Worm (Caenorhabditis elegans): ENCODE measurements around the gene F47D2.11.

The F47D2.11 gene

ce11 chrV:4261385-4261784 lies 34.4 kb downstream of the F47D2.11 start:
- no peak for TF ChIP-seq ztf-18 (tag; optimal IDR thresholded peaks at IDR 0.05)
- TF ChIP-seq nhr-90 (tag; optimal IDR thresholded peaks at IDR 0.05) = no peak
- no peak for TF ChIP-seq atf-7 (tag; optimal IDR thresholded peaks at IDR 0.05)
- no peak for TF ChIP-seq athp-1 (tag; optimal IDR thresholded peaks at IDR 0.05)
- TF ChIP-seq snpc-1.1 (tag; optimal IDR thresholded peaks at IDR 0.05; ENCODE audit: insufficient read depth) = no peak
- TF ChIP-seq K11D2.4 (GFP tag; IDR thresholded peaks at IDR 0.05) = no peak
- no peak for TF ChIP-seq lin-35 (GFP tag; optimal IDR thresholded peaks at IDR 0.05)
- no peak for TF ChIP-seq akir-1 (GFP tag; optimal IDR thresholded peaks at IDR 0.05)
- no peak for TF ChIP-seq madf-3 (GFP tag; IDR thresholded peaks at IDR 0.05)
- no peak for TF ChIP-seq chd-7 (tag; optimal IDR thresholded peaks at IDR 0.05)
- TF ChIP-seq lir-1 (GFP tag; conservative IDR thresholded peaks at IDR 0.05) = no peak
- TF ChIP-seq hmg-20 (GFP tag; IDR thresholded peaks at IDR 0.05) = no peak
- no peak for TF ChIP-seq him-1 (tag; optimal IDR thresholded peaks at IDR 0.05)
- TF ChIP-seq ets-4 (GFP tag; optimal IDR thresholded peaks at IDR 0.05) = no peak

- TF ChIP-seq gei-17 (GFP tag; optimal IDR thresholded peaks at IDR 0.05) = no peak
- no peak for TF ChIP-seq lin-26 (GFP tag; IDR thresholded peaks at IDR 0.05)
- no peak for TF ChIP-seq atf-7 (tag; optimal IDR thresholded peaks at IDR 0.05)
- no peak for TF ChIP-seq nhr-80 (tag; optimal IDR thresholded peaks at IDR 0.05)
- TF ChIP-seq D2030.7 (GFP tag; IDR thresholded peaks at IDR 0.05) = no peak
- TF ChIP-seq akir-1 (GFP tag; optimal IDR thresholded peaks at IDR 0.05) = no peak
- no peak for TF ChIP-seq athp-1 (tag; optimal IDR thresholded peaks at IDR 0.05)
- TF ChIP-seq ztf-28 (GFP tag; IDR thresholded peaks at IDR 0.05) = no peak
- no peak for TF ChIP-seq B0261.1 (tag; optimal IDR thresholded peaks at IDR 0.05)
- TF ChIP-seq hsf-1 (GFP tag; IDR thresholded peaks at IDR 0.05) = no peak
- no peak for TF ChIP-seq cebp-2 (GFP tag; IDR thresholded peaks at IDR 0.05)
- TF ChIP-seq tlf-1 (GFP tag; optimal IDR thresholded peaks at IDR 0.05) = no peak
- TF ChIP-seq fkh-3 (tag; optimal IDR thresholded peaks at IDR 0.05) = no peak
- TF ChIP-seq B0019.2 (GFP tag; conservative IDR thresholded peaks at IDR 0.05) = no peak
- no peak for TF ChIP-seq zfh-2 (GFP tag; conservative IDR thresholded peaks at IDR 0.05)
- no peak for TF ChIP-seq hlh-12 (tag; optimal IDR thresholded peaks at IDR 0.05)
- TF ChIP-seq nhr-179 (tag; optimal IDR thresholded peaks at IDR 0.05) = no peak
- no peak for TF ChIP-seq hmg-1.2 (GFP tag; IDR thresholded peaks at IDR 0.05)
These were observed 35.7 kb downstream of the F47D2.11 start, which contains the start of gene srt-3 for ce11 chrV:4260090-4260489. TSS of gene srt-3 (minus strand) at chrV:4260190.

ce11 chrV:4256474-4256873 lies 39.3 kb downstream of the F47D2.11 start, which contains the start of gene srt-14:
TSS of gene srt-14 (minus strand) at chrV:4256574.
- no peak for TF ChIP-seq lsl-1 (GFP tag; optimal IDR thresholded peaks at IDR 0.05)
- no peak for TF ChIP-seq mes-4 (tag; optimal IDR thresholded peaks at IDR 0.05)
- no peak for TF ChIP-seq let-607 (tag; optimal IDR thresholded peaks at IDR 0.05)
- no peak for TF ChIP-seq F10E7.11 (tag; optimal IDR thresholded peaks at IDR 0.05)
- TF ChIP-seq B0035.1 (tag; optimal IDR thresholded peaks at IDR 0.05) = no peak
- no peak for TF ChIP-seq lin-35 (GFP tag; optimal IDR thresholded peaks at IDR 0.05)

ce11 chrV:4250047-4250446 lies 45.8 kb downstream of the F47D2.11 start, which contains the start of gene srt-13:
TSS of gene srt-13 (minus strand) at chrV:4250147.
- TF ChIP-seq ccch-3 (GFP tag; optimal IDR thresholded peaks at IDR 0.05) = no peak
- no peak for TF ChIP-seq zim-3 (tag; optimal IDR thresholded peaks at IDR 0.05)
- TF ChIP-seq die-1 (tag; optimal IDR thresholded peaks at IDR 0.05) = no peak
- TF ChIP-seq dpl-1 (GFP tag; optimal IDR thresholded peaks at IDR 0.05) = no peak
- TF ChIP-seq nhr-179 (tag; optimal IDR thresholded peaks at IDR 0.05) = no peak
- no peak for TF ChIP-seq F39B2.1 (GFP tag; IDR thresholded peaks at IDR 0.05)
- TF ChIP-seq ztf-22 (GFP tag; optimal IDR thresholded peaks at IDR 0.05) = no peak
- TF ChIP-seq rcor-1 (GFP tag; IDR thresholded peaks at IDR 0.05) = no peak
- no peak for TF ChIP-seq ztf-6 (GFP tag; IDR thresholded peaks at IDR 0.05)
- TF ChIP-seq egl-18 (GFP tag; IDR thresholded peaks at IDR 0.05) = no peak
- TF ChIP-seq akir-1 (GFP tag; optimal IDR thresholded peaks at IDR 0.05) = no peak
- TF ChIP-seq ceh-100 (GFP tag; IDR thresholded peaks at IDR 0.05) = no peak
- no peak for TF ChIP-seq Y53G8AR.9 (GFP tag; conservative IDR thresholded peaks at IDR 0.05)
- TF ChIP-seq cebp-2 (GFP tag; IDR thresholded peaks at IDR 0.05) = no peak
- TF ChIP-seq dox-1 (GFP tag; IDR thresholded peaks at IDR 0.05) = no peak
